Worm (Caenorhabditis elegans) whole organism, L3 larva: ENCODE results near the gene Y55F3BR.6.

Source experiments
- R02D3.7 ChIP-seq: fragments of 150-350 bp; optimal IDR thresholded peaks from 2 replicates; lab custom pipeline; 2014; ENCODE audit warnings: missing biosample characterization, missing genetic modification characterization
- nhr-12 ChIP-seq: fragments of 150-350 bp; optimal IDR thresholded peaks from 2 replicates; lab custom pipeline; 2014; ENCODE audit warnings: missing biosample characterization, missing genetic modification characterization
- nhr-23 ChIP-seq: fragments of 150-350 bp; optimal IDR thresholded peaks from 2 replicates; lab custom pipeline; 2014; ENCODE audit warnings: missing biosample characterization, missing genetic modification reagents, missing genetic modification characterization
- nhr-77 ChIP-seq: fragments of 150-350 bp; optimal IDR thresholded peaks from 2 replicates; lab custom pipeline; 2014; ENCODE audit warnings: missing biosample characterization, missing genetic modification characterization
- sea-2 ChIP-seq: fragments of 150-350 bp; sonication (generic microtip); optimal IDR thresholded peaks from 4 replicates; lab custom pipeline; 2014; ENCODE audit warnings: missing biosample characterization, missing genetic modification reagents, missing genetic modification characterization

ce11 chrIV:817879-818278 is 24.0 kb downstream of the Y55F3BR.6 start:
- TF ChIP-seq nhr-12 (tag; lab: Kevin White, UChicago) (no peak), sea-2 (no peak), nhr-23 (tag; lab: Kevin White, UChicago) (no peak), R02D3.7 (tag; lab: Kevin White, UChicago) (no peak), nhr-77 (tag; lab: Kevin White, UChicago) (no peak)
